Worm (Caenorhabditis elegans) whole organism, midembryonic: ENCODE measurements around the gene C31H2.3.

ENCODE experiments used
- cog-1 ChIP-seq: sonication (generic microtip); optimal IDR thresholded peaks from 2 replicates; lab custom pipeline; 2016; ENCODE audit warnings: missing genetic modification characterization, missing compliant biosample characterization
- flt-1 ChIP-seq: fragments of 200-800 bp; sonication (Bioruptor generic); IDR thresholded peaks from 2 replicates; pipeline ENCODE4 v1.3.6; 2022; ENCODE audit warnings: missing genetic modification characterization, missing compliant biosample characterization
- tab-1 ChIP-seq: fragments of 200-800 bp; sonication (Bioruptor generic); IDR thresholded peaks from 2 replicates; pipeline ENCODE4 v1.3.6; 2022; ENCODE audit warnings: missing genetic modification characterization, missing compliant biosample characterization

ce11 chrX:5109130-5109529 lies 45.0 kb downstream of the C31H2.3 start, which contains the start of gene C42D8.1:
- TF ChIP-seq cog-1 (no peak), flt-1 (GFP tag; lab: Robert Waterston, UW) (no peak), tab-1 (GFP tag; lab: Robert Waterston, UW) (no peak)
